Worm (Caenorhabditis elegans): ENCODE measurements around the gene acdh-2.

acdh-2 gene

ce11 chrII:5547442-5547894, at the start of gene acdh-2:
Gene acdh-2, minus strand, starts transcription at chrII:5547492.
- no peak for TF ChIP-seq unc-62 (GFP tag; optimal IDR thresholded peaks at IDR 0.05)

ce11 chrII:5596247-5596646, 49.0 kb upstream of the acdh-2 start, which contains the start of gene C17G10.1:
Gene C17G10.1, plus strand, starts transcription at chrII:5596547.
- no peak for TF ChIP-seq unc-62 (GFP tag; optimal IDR thresholded peaks at IDR 0.05)

ce11 chrII:5594210-5594764, 47.0 kb upstream of the acdh-2 start, which contains the start of gene ttc-4:
Gene ttc-4, plus strand, starts transcription at chrII:5594714.
- TF ChIP-seq unc-62 (GFP tag; optimal IDR thresholded peaks at IDR 0.05): no peak

- TF ChIP-seq unc-62 (GFP tag; optimal IDR thresholded peaks at IDR 0.05): no peak
Observed at ce11 chrII:5593377-5593932, 46.2 kb upstream of the acdh-2 start, which contains the start of gene cdc-14. Gene cdc-14, minus strand, starts transcription at chrII:5593427.

DNA sequence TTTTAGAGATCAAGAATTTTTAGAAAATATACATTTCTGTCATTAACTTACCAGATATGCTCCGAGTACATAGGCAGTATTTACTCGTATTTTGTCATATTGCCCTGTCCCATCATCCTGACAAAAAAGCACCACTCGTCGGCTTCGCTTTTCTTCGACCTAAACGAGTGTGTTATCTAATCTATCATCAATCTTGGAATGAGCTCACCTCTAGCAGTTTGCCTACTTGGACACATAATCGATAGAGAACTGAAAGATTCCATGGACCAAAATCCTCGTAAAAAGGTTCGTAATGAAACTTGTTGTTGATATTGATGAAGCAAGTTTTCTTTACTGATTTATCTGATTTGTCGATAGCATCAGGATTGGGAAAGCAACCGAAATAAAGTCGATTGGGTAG, 45.6 kb upstream of the acdh-2 start:
- no peak for TF ChIP-seq unc-62 (GFP tag; optimal IDR thresholded peaks at IDR 0.05)

- no peak for TF ChIP-seq unc-62 (GFP tag; optimal IDR thresholded peaks at IDR 0.05)
Observed at ce11 chrII:5591558-5591957, 44.3 kb upstream of the acdh-2 start.

DNA sequence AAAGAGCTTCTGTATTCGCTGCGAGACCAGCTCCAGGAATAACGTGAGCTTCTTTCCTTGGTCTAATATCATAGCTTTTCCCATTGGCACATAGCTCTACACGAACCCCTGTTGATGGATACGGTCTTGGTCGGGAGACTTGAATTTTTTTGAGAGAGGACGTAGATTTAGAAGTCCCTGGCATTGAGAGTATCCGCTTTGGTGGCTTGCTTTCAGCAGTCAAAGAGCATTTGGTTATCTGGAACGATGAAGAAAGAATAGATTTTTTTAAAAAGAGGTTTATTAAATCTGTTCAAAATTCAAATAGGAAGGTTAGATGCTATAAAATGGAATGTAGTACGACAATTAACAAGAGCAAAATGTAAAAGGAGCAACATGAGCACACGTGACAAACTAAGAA, 42.4 kb upstream of the acdh-2 start, which contains the start of gene C17G10.13:
TSS of gene C17G10.13 (minus strand) at position 101 of the 400 bp plus-strand sequence.
- TF ChIP-seq unc-62 (GFP tag; optimal IDR thresholded peaks at IDR 0.05): no peak

DNA sequence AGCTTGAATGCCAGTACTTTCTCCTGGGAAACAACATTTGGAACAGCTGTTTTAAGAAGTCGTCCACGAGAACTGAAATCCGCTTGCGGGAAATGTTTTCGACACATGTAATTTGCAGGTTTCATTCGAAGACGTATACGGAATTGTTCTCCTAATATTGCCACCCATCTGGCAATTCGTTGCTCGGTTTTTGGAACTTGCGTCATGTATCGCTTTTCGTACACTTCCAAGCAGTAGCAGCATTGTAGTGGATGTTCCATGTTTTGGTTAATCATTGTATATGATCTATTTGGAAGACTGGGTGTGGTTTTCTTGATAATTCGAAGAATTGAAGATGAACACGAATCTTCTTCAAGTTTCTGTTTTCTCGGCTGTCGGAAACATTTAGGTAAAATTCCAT, 40.5 kb upstream of the acdh-2 start:
- no peak for TF ChIP-seq unc-62 (GFP tag; optimal IDR thresholded peaks at IDR 0.05)

DNA sequence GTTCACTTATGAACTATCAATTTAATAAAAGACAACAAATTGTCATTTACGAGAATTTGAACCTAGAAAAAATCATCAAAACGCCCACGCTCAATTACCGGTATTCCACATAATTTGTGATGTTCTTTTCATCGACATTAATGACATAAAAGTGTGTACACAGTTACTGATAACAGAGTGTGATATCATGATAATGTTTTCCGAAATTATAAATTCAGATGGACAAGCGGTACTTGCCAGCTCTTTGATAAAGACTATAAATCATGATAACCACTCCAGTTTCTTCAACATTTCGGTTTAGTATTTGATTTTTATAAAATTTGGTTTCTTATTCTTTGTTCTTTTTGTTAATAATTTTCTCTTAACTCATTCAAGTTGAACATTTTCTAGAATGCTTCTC, 38.5 kb upstream of the acdh-2 start, which contains the start of gene lys-8:
TSS of gene lys-8 (plus strand) at position 391 of the 400 bp plus-strand sequence.
- TF ChIP-seq unc-62 (GFP tag; optimal IDR thresholded peaks at IDR 0.05): no peak

DNA sequence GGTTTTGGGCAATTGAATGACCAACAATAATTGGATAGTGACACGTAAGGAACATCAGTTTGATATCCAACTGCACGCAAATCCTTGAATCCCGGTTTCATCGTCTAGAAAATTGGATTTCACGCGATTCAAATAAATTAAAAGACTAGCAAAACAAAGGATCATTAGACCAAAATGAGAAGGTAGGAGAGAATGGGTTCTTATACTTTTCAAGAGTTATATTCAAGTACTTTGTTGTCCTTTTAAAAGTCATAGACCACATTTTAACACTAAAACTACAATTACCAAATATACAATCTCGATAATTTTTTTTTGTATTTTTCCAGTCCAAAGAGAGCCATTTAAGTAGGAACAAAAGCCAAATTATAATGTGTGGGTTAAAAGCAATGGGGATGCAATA, 35.0 kb upstream of the acdh-2 start, which contains the start of gene T25E4.2:
TSS of gene T25E4.2 (minus strand) at position 101 of the 400 bp plus-strand sequence.
- TF ChIP-seq unc-62 (GFP tag; optimal IDR thresholded peaks at IDR 0.05): no peak

DNA sequence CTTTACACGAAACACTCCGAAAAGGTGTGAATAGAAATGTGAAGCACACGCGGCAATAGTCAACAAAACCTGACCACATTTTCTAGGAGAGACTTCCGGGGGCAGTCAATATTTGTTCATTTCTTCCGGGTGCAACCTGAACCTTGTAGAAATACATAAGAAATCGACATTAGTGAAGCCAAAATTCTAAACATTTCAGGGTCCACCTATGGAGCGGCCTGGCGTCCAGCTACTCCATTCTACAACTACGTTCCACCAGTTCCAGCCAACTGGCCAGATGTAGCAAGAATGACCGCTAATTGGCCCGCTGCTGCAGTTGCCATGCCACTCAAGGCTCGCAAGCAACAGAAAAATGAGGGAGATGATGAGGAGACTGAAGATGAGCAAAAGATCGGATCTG, 31.9 kb upstream of the acdh-2 start:
- no peak for TF ChIP-seq unc-62 (GFP tag; optimal IDR thresholded peaks at IDR 0.05)

DNA sequence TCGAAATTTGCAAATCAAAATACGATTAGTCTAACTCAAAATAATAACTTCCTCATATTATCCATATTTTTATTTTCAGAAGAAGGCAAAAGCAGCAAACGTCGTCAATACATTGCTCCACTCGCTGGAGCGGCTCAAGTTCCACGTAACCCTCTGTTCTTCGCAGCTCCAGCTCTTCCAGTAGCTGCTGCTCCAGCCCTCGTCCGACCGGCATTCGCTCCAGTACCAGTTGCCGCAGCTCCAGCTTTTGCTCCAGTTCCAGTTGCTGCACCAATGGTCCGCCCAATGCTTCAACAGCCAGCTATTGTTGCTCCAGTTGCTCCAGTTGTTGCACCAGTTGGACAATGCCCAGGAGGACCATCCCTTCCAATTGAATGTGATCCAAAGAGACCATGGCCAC, 31.4 kb upstream of the acdh-2 start:
- no peak for TF ChIP-seq unc-62 (GFP tag; optimal IDR thresholded peaks at IDR 0.05)

DNA sequence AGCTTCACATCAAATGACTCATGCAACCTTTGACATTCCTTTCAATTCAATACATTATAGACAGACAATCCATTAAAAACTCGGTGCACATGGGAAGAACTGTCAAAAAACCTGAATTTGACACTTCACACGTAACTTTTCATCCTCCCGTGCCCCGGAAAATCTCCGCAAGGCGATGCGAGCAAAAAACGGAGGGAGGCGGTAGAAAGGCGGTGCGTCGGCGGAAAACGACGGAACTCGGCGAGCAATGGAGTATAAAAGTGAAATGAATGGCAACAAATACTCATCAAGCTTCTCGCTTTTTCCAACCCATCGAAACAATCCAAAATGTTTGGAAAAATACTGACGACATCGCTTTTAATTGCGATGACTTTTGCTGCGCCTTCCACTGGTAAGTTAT, 30.7 kb upstream of the acdh-2 start, which contains the start of gene T25E4.1:
TSS of gene T25E4.1 (plus strand) at position 301 of the 400 bp plus-strand sequence.
- TF ChIP-seq unc-62 (GFP tag; optimal IDR thresholded peaks at IDR 0.05): no peak

ce11 chrII:5577060-5577459, 29.8 kb upstream of the acdh-2 start:
- TF ChIP-seq unc-62 (GFP tag; optimal IDR thresholded peaks at IDR 0.05): no peak

- TF ChIP-seq unc-62 (GFP tag; optimal IDR thresholded peaks at IDR 0.05): no peak
Observed at ce11 chrII:5574925-5575324, 27.6 kb upstream of the acdh-2 start.

ce11 chrII:5572082-5572746, 24.9 kb upstream of the acdh-2 start:
- no peak for TF ChIP-seq unc-62 (GFP tag; optimal IDR thresholded peaks at IDR 0.05)

- TF ChIP-seq unc-62 (GFP tag; optimal IDR thresholded peaks at IDR 0.05): no peak
Observed at ce11 chrII:5570272-5570671, 23.0 kb upstream of the acdh-2 start, which contains the start of the genes C17C3.1 and C17C3.15. Gene C17C3.1, plus strand, starts transcription at chrII:5570572. Gene C17C3.15, plus strand, starts transcription at chrII:5570654.
